Worm (Caenorhabditis elegans) whole organism, L1 larva: ENCODE data around the gene twk-45.
A peak's percentile ranks its signal among the peaks of the same experiment; 100 is the strongest.

ENCODE experiments used
- C04F5.9 ChIP-seq: sonication (generic microtip); optimal IDR thresholded peaks from 2 replicates; lab custom pipeline; 2016; ENCODE audit warnings: missing genetic modification characterization, missing compliant biosample characterization
- C16A3.4 ChIP-seq: fragments of 150-350 bp; optimal IDR thresholded peaks from 2 replicates; lab custom pipeline; 2014; ENCODE audit warnings: missing biosample characterization, missing genetic modification characterization
- C34B4.2 ChIP-seq: sonication (generic microtip); optimal IDR thresholded peaks from 2 replicates; lab custom pipeline; 2017; ENCODE audit warnings: mild to moderate bottlenecking, missing genetic modification characterization, missing compliant biosample characterization
- ceh-63 ChIP-seq: fragments of 200-800 bp; sonication (Bioruptor generic); optimal IDR thresholded peaks from 2 replicates; lab custom pipeline; 2018; ENCODE audit warnings: mild to moderate bottlenecking, missing genetic modification characterization, missing compliant biosample characterization
- efl-1 ChIP-seq, 4 experiments: fragments of 150-350 bp; optimal IDR thresholded peaks in 3 of 4; peaks in 1 of 4; 1 replicate in 1 of 4; 2 replicates in 3 of 4; lab custom pipeline; 2014; ENCODE audit warnings: missing biosample characterization in 2 of 4, missing genetic modification characterization in 2 of 4, missing genetic modification reagents in 2 of 4
- egl-27 ChIP-seq, 2 experiments: fragments of 150-350 bp in 1 of 2; sonication (generic microtip); optimal IDR thresholded peaks; 3 replicates each; lab custom pipeline; 2017 to 2018; ENCODE audit warnings: missing biosample characterization in 2 of 2, missing genetic modification characterization in 2 of 2, missing genetic modification reagents in 2 of 2
- elt-2 ChIP-seq: sonication (generic microtip); optimal IDR thresholded peaks from 2 replicates; lab custom pipeline; 2016; ENCODE audit warnings: missing genetic modification characterization, mild to moderate bottlenecking, inconsistent platforms, missing compliant biosample characterization, missing genetic modification reagents
- ets-5 ChIP-seq: fragments of 200-800 bp; sonication (Bioruptor generic); IDR thresholded peaks from 2 replicates; pipeline ENCODE4 v1.3.6; 2022; ENCODE audit warnings: missing genetic modification characterization, missing compliant biosample characterization
- fkh-10 ChIP-seq: sonication (generic microtip); optimal IDR thresholded peaks from 2 replicates; lab custom pipeline; 2017; ENCODE audit warnings: missing biosample characterization, missing genetic modification reagents, missing genetic modification characterization
- fos-1 ChIP-seq: fragments of 150-350 bp; optimal IDR thresholded peaks from 2 replicates; lab custom pipeline; 2014; ENCODE audit warnings: missing biosample characterization, missing genetic modification characterization
- lin-15B ChIP-seq: fragments of 150-350 bp; sonication (generic microtip); optimal IDR thresholded peaks from 3 replicates; lab custom pipeline; 2014; ENCODE audit warnings: missing biosample characterization, missing genetic modification characterization
- lin-35 ChIP-seq, 2 experiments: fragments of 150-350 bp; optimal IDR thresholded peaks; 2 replicates each; lab custom pipeline; 2014; ENCODE audit warnings: missing biosample characterization in 2 of 2, missing genetic modification characterization in 2 of 2, missing genetic modification reagents in 2 of 2
- lin-39 ChIP-seq: fragments of 150-350 bp; optimal IDR thresholded peaks from 2 replicates; lab custom pipeline; 2014; ENCODE audit warnings: missing biosample characterization, missing genetic modification reagents, missing genetic modification characterization
- lir-3 ChIP-seq: sonication (generic microtip); optimal IDR thresholded peaks from 2 replicates; lab custom pipeline; 2016; ENCODE audit warnings: mild to moderate bottlenecking, missing genetic modification characterization, moderate library complexity, missing compliant biosample characterization; ENCODE audit not compliant: poor library complexity
- lsy-2 ChIP-seq, 2 experiments: fragments of 150-350 bp; optimal IDR thresholded peaks; 2 replicates each; lab custom pipeline; 2014; ENCODE audit warnings: missing biosample characterization in 2 of 2, missing genetic modification characterization in 2 of 2
- mdl-1 ChIP-seq, 2 experiments: fragments of 150-350 bp; optimal IDR thresholded peaks; 2 replicates each; lab custom pipeline; 2014 to 2017; ENCODE audit warnings: missing biosample characterization in 2 of 2, missing genetic modification characterization in 2 of 2, inconsistent platforms in 1 of 2
- mef-2 ChIP-seq: fragments of 150-350 bp; optimal IDR thresholded peaks from 2 replicates; lab custom pipeline; 2014; ENCODE audit warnings: missing biosample characterization, missing genetic modification characterization
- nhr-84 ChIP-seq: sonication (generic microtip); optimal IDR thresholded peaks from 2 replicates; lab custom pipeline; 2017; ENCODE audit warnings: missing biosample characterization, missing genetic modification characterization
- nhr-90 ChIP-seq: sonication (generic microtip); optimal IDR thresholded peaks from 2 replicates; lab custom pipeline; 2016; ENCODE audit warnings: mild to moderate bottlenecking, missing genetic modification characterization, missing compliant biosample characterization; ENCODE audit not compliant: poor library complexity
- rnt-1 ChIP-seq: sonication (generic microtip); optimal IDR thresholded peaks from 2 replicates; lab custom pipeline; 2016; ENCODE audit warnings: mild to moderate bottlenecking, missing genetic modification characterization, moderate library complexity, missing compliant biosample characterization
- skn-1 ChIP-seq: fragments of 150-350 bp; optimal IDR thresholded peaks from 2 replicates; lab custom pipeline; 2014; ENCODE audit warnings: missing biosample characterization, missing genetic modification characterization
- snu-23 ChIP-seq: sonication (generic microtip); optimal IDR thresholded peaks from 2 replicates; lab custom pipeline; 2016; ENCODE audit warnings: missing genetic modification characterization, missing compliant biosample characterization
- sup-37 ChIP-seq: fragments of 200-800 bp; sonication (Bioruptor generic); optimal IDR thresholded peaks from 2 replicates; lab custom pipeline; 2018; ENCODE audit warnings: mild to moderate bottlenecking, missing genetic modification characterization, missing compliant biosample characterization
- unc-130 ChIP-seq: fragments of 150-350 bp; optimal IDR thresholded peaks from 2 replicates; lab custom pipeline; 2017; ENCODE audit warnings: missing biosample characterization, missing genetic modification characterization, inconsistent platforms
- unc-30 ChIP-seq: sonication (generic microtip); optimal IDR thresholded peaks from 2 replicates; lab custom pipeline; 2017; ENCODE audit warnings: missing biosample characterization, missing genetic modification characterization
- unc-98 ChIP-seq: fragments of 200-800 bp; sonication (Bioruptor generic); IDR thresholded peaks from 2 replicates; pipeline ENCODE4 v1.3.6; 2022; ENCODE audit warnings: missing genetic modification characterization, missing compliant biosample characterization
- zip-4 ChIP-seq: fragments of 200-800 bp; sonication (Bioruptor generic); optimal IDR thresholded peaks from 2 replicates; lab custom pipeline; 2018; ENCODE audit warnings: mild to moderate bottlenecking, missing genetic modification characterization, moderate library complexity, missing compliant biosample characterization

Gene twk-45

DNA sequence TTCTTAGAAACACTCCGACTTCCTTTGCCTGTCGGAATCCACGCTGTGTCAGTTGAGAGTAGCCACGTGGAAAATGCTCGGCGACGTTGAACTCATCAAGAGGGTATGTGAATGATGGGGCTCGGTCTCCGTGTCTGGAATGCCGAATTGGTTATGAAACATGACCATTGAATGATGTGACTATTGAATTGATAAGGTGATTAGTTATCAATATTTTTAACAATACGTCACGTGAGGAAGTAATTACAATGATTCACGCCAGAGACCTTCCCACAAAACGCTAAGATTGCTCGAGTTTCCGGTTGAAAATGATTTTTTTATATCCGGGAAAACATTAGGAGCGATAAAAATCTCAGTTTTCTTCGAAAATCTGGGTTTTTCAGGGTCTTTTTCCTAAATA lies 42.4 kb downstream of the twk-45 start:
- no peak for TF ChIP-seq lin-35 (GFP tag; optimal IDR thresholded peaks at IDR 0.05; lab: Kevin White, UChicago)
- TF ChIP-seq lir-3 (tag; lab: Kevin White, UChicago) = no peak
- peak; percentile 43 for TF ChIP-seq elt-2

DNA sequence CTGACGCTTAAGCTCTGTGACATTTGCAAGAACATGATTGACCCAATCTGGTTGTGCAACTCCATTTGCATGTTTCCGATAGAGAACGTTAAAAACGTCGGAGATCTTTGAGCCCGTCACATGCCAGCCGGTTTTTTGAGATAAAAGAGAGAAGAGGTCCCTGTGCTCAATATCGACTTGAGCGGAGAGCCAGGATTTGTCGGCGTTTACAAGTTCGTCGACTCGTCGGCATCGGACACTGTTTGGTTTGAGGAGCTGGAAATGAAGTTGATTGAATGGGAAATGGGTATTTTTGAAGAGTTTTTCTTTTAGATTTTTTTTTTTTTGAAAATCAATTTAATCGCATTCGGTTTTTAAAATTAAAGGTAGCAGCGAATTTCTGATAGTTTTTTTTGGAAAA lies 43.6 kb downstream of the twk-45 start:
- TF ChIP-seq efl-1 (optimal IDR thresholded peaks at IDR 0.05; lab: Kevin White, UChicago) (no peak), efl-1 (GFP tag; optimal IDR thresholded peaks at IDR 0.05 in 1 of 2; lab: Kevin White, UChicago) (peak in 1 of 2 experiments; percentile 68), C34B4.2 (tag; lab: Kevin White, UChicago) (no peak)

DNA sequence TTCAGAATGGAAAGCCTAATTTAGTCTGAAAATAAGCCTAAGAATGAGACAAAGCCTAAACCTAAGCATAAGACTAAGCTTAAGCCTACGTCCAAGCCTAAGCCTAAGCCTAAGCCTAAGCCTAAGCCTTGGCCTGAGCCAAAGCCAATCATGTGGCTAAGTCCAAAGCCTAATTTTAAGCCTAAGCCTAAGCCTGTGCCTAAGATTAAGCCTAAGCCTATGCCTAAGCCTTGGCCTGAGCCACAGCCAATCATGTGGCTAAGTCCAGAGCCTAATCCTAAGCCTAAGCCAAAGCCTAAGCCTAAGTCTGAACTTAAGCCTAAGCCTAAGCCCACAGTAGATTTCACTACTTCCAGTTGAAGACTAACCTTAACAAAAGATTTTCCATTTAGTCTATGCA lies 44.2 kb downstream of the twk-45 start:
- no peak for TF ChIP-seq zip-4 (GFP tag; lab: Kevin White, UChicago)

DNA sequence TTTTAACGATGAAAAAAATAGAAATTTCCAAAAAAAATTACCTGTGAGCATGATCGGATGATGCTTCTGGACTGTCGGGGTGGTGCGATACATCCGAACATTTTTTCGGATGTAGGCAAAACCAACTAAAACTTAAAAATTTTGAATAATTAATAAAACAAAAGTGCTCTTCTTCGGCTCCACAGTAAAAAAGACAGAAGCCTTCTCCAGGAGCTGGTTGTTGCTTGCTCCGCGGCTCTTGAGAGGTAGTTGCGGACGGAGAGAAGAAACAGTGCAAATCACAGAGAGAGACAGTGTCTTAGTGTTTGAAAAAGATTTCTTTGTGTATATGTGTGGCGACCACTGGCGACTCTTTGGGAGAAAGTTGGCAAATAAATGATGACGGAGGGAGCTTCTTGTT lies 45.4 kb downstream of the twk-45 start, which contains the start of gene gldi-9:
gldi-9 (minus strand) TSS at position 101 of the 400 bp plus-strand sequence.
- TF ChIP-seq mdl-1 (tag; optimal IDR thresholded peaks at IDR 0.05; lab: Kevin White, UChicago) (no peak), nhr-84 (no peak), rnt-1 (no peak), snu-23 (GFP tag; lab: Kevin White, UChicago) (no peak), ets-5 (GFP tag; lab: Robert Waterston, UW) (no peak), fos-1 (tag; lab: Kevin White, UChicago) (no peak), C16A3.4 (no peak), sup-37 (GFP tag; lab: Kevin White, UChicago) (no peak), fkh-10 (GFP tag; lab: Kevin White, UChicago) (no peak), nhr-90 (tag; lab: Kevin White, UChicago) (no peak), C04F5.9 (tag; lab: Kevin White, UChicago) (no peak), ceh-63 (GFP tag; lab: Kevin White, UChicago) (no peak), egl-27 (tag; optimal IDR thresholded peaks at IDR 0.05; lab: Kevin White, UChicago) (no peak), efl-1 (optimal IDR thresholded peaks at IDR 0.05; lab: Kevin White, UChicago) (no peak), efl-1 (GFP tag; optimal IDR thresholded peaks at IDR 0.05 in 1 of 2; lab: Kevin White, UChicago) (no peak), lin-39 (tag; lab: Kevin White, UChicago) (no peak), skn-1 (no peak), lin-35 (GFP tag; optimal IDR thresholded peaks at IDR 0.05; lab: Kevin White, UChicago) (no peak), unc-30 (no peak), mef-2 (tag; lab: Kevin White, UChicago) (no peak)

DNA sequence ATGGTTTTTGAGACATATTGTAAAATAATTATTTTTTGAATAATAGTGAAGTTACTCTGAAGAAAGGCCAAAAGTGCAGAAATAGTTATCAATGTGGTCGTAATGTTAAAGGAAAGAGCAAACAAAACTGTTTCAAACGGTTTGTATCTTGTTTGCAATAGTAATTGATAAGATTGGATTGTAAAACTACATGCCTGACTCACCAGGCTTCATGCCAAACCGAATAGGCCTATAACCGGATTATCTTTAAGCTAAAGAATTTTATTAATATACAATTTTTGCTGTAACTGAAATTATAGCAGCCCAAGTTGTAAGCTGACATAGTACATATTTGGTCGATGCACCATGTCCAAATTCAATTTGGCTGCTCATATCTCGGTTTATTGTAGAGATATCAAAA lies 55.1 kb downstream of the twk-45 start, which contains the start of gene Y71H2AM.14:
Y71H2AM.14 (minus strand) TSS at position 101 of the 400 bp plus-strand sequence.
- no peak for TF ChIP-seq lsy-2 (tag; optimal IDR thresholded peaks at IDR 0.05; lab: Kevin White, UChicago)
- no peak for TF ChIP-seq lir-3 (tag; lab: Kevin White, UChicago)
- no peak for TF ChIP-seq unc-98 (GFP tag; lab: Robert Waterston, UW)
- TF ChIP-seq unc-130 (tag; lab: Kevin White, UChicago) = no peak
- no peak for TF ChIP-seq lin-15B
